Worm (Caenorhabditis elegans) whole organism, L4/young adult: ENCODE data around the gene F54F7.8.

Experiments
- W03F9.2 ChIP-seq: fragments of 150-350 bp; optimal IDR thresholded peaks from 2 replicates; lab custom pipeline; 2014; ENCODE audit warnings: missing biosample characterization, missing genetic modification characterization
- dao-5 ChIP-seq: sonication (generic microtip); optimal IDR thresholded peaks from 2 replicates; lab custom pipeline; 2016; ENCODE audit warnings: missing genotype, missing genetic modification characterization, moderate library complexity, missing compliant biosample characterization
- him-1 ChIP-seq: sonication (generic microtip); optimal IDR thresholded peaks from 2 replicates; lab custom pipeline; 2016; ENCODE audit warnings: missing genotype, missing genetic modification reagents, missing genetic modification characterization, missing compliant biosample characterization

- no peak for TF ChIP-seq him-1 (tag; lab: Kevin White, UChicago)
- no peak for TF ChIP-seq dao-5 (tag; lab: Kevin White, UChicago)
- no peak for TF ChIP-seq W03F9.2 (tag; lab: Kevin White, UChicago)
These were observed 27.3 kb downstream of the F54F7.8 start for ce11 chrX:11827528-11827927.
